Fruit fly (Drosophila melanogaster) ovary, adult (tissue): Measurements from ENCODE around the gene Acp29AB.

ENCODE experiments used
- CG17801 ChIP-seq: fragments of 200-800 bp; optimal IDR thresholded peaks from 2 replicates; lab custom pipeline; 2019; ENCODE audit warnings: missing biosample characterization, mild to moderate bottlenecking, missing genetic modification characterization, moderate library complexity; ENCODE audit not compliant: partially characterized antibody

Acp29AB gene

DNA sequence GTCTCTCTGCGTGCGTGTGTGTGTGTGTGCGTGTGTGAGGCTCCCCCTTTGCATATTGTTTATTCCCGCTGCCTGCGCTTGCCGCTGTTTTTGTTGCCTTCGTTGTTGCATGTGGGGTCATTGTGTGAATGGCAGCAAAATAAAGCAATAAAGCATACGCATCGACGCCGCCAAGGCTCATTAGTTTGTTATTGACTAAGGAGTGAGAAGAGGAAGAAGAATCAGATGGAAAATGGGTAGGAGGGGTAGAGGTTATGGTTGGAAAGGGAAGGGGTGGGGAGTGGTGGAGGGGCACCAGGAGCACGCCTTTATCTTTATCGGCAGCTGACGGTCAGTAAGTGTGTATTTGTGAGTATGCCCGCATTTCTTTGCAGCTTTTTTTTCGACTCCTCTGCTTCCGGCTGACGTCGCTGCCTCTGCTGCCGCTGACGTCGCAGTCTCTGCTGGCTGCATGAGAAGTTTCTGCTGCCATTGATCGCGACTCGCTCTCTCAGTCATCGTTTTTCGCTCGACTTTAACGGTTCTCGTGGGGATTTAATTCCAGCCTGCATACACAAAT, 26.4 kb upstream of the Acp29AB start:
- TF ChIP-seq CG17801 (GFP tag; lab: Kevin White, UChicago), result no peak

dm6 chr2L:8418113-8418885, 25.3 kb upstream of the Acp29AB start:
- no peak for TF ChIP-seq CG17801 (GFP tag; lab: Kevin White, UChicago)

DNA sequence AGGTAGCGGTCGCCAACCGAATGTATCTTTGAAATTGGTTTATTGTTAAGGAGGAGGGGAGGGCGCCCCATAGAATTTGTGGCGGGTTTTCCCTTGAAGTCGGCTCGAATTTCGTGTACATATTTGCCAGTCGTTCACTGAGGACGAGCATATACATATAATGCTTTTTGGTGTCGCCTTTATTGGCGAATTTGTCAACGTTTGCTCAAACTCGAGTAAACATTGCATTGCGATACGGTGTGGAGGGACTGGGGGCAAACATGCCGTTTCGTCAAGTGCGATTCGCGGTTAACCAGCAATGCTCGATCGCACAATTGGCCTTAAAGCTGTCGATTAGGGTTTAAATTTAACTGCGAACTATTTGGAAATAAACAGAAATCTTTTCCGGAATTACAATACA, 24.5 kb upstream of the Acp29AB start:
- no peak for TF ChIP-seq CG17801 (GFP tag; lab: Kevin White, UChicago)

DNA sequence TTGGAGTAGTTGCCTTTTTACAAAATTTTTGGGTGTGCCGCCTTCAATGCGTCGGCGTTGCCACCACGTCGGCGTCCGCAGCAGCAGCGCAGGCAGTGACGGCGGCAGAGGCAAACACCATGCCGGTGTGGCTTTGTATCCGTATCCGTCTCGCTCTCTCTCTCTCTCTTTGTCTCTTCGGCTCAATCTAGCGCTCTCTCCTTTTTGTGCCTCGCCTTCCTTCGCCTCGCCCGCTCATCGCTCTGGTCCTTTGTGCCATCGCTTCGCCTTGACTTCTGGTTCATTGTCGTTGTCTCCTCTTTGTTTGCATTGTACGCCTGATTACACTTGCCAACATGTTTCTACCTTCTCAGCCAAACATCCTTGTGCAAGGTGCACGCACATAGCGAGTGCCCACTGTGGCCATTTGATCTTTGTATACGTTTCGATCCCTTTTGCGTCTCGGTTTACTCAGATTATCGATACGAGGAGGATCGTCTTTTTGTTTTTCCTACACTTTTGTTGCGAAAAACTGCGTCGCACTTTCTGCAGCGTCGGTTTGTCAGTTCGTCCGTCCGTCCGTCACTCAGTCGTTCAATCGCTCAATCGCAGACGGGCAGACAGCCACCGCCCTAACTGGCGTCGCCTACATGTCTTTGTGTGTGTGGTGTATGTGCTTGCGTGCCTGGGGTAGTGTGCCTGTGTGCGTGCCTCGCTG, 23.5 kb upstream of the Acp29AB start:
- peak; percentile 41 for TF ChIP-seq CG17801 (GFP tag; lab: Kevin White, UChicago)

DNA sequence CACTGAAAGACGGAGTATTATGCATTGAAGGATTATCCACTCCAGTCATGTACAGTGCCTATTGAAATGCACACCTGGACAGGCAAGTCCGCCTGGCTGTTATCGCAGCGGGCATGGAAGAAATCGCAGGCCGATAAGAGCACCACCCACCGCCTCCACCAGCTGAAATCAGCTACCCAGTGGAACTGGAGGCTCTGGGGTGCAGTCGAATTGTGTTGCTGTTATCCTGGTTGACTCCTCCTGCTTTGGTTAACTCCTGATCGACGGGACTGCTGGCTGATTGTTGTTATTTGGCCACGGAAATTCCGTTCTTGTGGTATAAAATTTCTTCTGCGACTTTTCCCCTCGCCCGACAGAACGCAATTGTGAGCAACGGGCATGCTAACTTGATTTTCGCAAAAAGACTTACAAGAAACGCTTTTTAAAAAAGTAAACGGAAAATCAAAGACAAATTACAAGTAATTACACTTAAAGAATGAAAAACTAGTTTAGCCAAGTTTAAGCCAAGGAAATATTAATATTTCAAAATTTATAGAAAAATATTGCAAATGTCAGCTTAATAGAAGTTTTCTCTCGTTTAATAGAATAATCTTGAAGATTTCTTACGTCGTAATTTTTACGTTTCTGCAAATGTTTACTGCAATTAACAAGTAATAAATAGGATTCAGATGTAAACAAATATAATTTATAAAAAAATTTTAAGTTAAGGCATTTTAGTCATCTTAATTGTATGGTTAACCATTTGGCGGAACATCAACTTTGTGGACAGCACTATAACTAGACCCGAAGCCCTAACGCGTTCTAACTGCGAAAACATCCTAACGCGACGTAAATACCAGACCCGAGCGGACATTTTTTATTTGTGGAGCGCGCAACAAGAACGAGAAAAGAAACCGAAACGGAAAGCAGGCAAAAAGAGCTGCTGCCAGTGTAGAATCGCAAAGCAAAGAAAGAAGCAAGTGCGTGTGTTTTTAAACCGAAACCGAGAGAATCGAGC, 22.2 kb upstream of the Acp29AB start, which contains the start of the genes CG13398 and Akap200:
Gene CG13398 (minus strand): TSS at position 370 of the 997 bp plus-strand sequence.
Gene Akap200 (plus strand): TSS at position 804 of the 997 bp plus-strand sequence.
- TF ChIP-seq CG17801 (GFP tag; lab: Kevin White, UChicago), result peak; percentile 70

- no peak for TF ChIP-seq CG17801 (GFP tag; lab: Kevin White, UChicago)
These were observed 18.5 kb upstream of the Acp29AB start, which contains the start of gene Naglu for dm6 chr2L:8411530-8411929. TSS of gene Naglu (minus strand) at chr2L:8411868.

DNA sequence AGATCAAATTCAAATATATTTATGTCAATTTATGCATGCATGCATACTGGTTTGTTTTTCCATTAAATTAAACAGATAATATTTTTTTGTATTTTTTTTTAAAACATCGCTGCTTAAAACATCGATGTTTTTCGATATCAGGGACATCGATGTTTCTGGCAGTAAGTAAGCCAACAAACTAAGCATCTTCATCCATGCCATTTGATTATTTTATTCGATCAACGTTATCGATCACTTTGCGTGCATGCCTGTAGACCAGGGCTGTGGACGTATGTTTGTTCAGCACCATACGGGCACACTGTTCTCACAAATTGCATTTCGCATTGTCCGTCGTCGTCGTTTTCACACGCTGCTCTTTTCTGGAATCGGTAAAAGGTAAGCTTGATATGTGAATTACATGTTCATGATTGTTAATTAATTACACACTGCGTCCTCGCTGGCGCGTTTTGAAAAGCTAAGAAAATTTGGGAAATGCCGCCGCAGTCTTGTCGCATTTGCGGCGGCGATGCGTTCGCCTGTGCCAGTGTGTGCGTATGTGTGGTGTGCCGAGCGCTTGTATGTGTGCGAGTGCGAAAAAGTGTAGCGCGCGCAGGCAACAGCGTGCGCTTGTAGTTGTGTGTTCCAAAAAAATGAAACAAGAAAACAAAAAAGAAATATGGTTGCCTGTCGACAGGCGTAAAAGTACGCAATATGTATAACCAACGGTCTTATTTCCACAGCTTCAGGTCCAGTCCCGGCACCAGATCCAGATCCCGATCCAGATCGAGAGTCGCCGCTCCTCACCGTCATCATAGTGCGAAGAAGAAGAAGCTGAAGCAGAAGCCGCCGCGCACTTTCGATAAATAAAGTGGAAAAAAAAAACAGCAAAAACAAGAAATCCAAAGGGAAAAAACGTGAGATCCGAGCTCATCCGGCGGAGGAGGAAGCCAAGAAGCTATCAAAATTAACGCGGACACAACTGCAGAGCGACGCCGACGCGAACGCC, 10.6 kb upstream of the Acp29AB start, which contains the start of gene emb:
Gene emb (plus strand): TSS at position 288 of the 985 bp plus-strand sequence.
- TF ChIP-seq CG17801 (GFP tag; lab: Kevin White, UChicago), result peak; percentile 67

DNA sequence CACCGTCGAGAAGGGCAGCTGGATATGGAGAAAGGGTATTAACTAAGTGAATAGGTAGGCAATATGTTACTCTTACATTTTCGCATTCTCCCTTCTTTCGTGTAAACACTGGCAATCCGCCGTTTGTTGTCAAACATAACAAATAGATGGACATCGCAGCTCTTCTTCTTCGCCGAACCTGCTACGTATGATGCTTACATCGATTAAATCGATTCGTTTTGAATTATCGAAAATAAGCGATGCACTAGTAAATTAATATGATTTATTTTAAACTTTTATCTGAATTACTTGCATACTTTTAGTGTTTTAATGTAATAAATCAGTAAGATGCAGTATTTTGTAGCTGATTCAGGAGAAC, 9.9 kb upstream of the Acp29AB start, which contains the start of gene fy:
Gene fy (minus strand): TSS at position 353 of the 358 bp plus-strand sequence.
- no peak for TF ChIP-seq CG17801 (GFP tag; lab: Kevin White, UChicago)

- no peak for TF ChIP-seq CG17801 (GFP tag; lab: Kevin White, UChicago)
These were observed 7.0 kb upstream of the Acp29AB start, which contains the start of gene CG31898 for dm6 chr2L:8399863-8400598. TSS of gene CG31898 (plus strand) at chr2L:8400421.

- TF ChIP-seq CG17801 (GFP tag; lab: Kevin White, UChicago), result no peak
These were observed 5.7 kb upstream of the Acp29AB start, which contains the start of gene CG13386 for dm6 chr2L:8398721-8399120. TSS of gene CG13386 (plus strand) at chr2L:8399021.

DNA sequence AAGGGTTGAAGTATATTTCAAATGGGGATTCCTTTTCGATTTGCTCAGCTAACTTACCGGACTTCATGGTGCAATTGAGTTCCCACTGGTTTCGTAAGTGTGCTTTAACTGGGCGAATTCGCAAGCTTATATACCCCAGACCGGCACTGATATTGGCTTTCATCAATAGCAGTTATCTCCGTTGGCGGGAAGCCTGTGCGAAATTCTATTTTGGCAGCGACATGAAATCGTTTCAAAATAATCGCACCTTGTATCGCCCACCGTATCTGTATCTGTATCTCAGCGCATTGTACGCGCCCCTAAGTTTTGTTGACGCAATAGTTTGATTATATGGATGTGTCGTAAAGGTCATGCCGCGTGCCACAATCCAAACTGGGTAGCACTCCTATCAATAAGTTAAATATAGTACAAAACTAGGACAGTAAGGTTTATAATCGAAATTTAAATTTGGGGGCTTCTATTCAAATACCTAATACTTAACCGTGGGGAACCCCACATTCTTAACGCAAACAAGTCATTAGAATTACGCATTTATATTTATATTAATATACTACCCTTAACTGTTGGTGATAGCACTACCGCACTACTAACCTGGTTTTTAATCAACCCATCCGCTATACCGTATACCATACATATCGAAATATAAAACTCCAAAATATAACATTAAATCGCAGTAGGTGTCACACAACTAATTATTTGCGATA, 3.1 kb upstream of the Acp29AB start, which contains the start of the genes Peritrophin-15a and CG13385:
Gene Peritrophin-15a (minus strand): TSS at position 101 of the 704 bp plus-strand sequence.
Gene CG13385 (plus strand): TSS at position 654 of the 704 bp plus-strand sequence.
- no peak for TF ChIP-seq CG17801 (GFP tag; lab: Kevin White, UChicago)
